Fruit fly (Drosophila melanogaster) whole organism, wandering third instar larva: ENCODE results near the gene ArfGAP1.

Experiments
- CG9705 ChIP-seq: fragments of 200-800 bp; sonication (Bioruptor generic); optimal IDR thresholded peaks from 2 replicates; lab custom pipeline; 2018; ENCODE audit warnings: missing biosample characterization, mild to moderate bottlenecking, missing genetic modification characterization
- Hnf4 ChIP-seq: fragments of 200-800 bp; sonication (Bioruptor generic); optimal IDR thresholded peaks from 2 replicates; lab custom pipeline; 2016; ENCODE audit warnings: missing biosample characterization, mild to moderate bottlenecking, missing genetic modification characterization
- Myc ChIP-seq: fragments of >200 bp; optimal IDR thresholded peaks from 2 replicates; lab custom pipeline; 2017
- jim ChIP-seq: fragments of 175-275, 200-325 bp; sonication (Bioruptor generic); optimal IDR thresholded peaks from 2 replicates; lab custom pipeline; 2016; ENCODE audit warnings: missing biosample characterization, mild to moderate bottlenecking, missing genetic modification characterization
- psq ChIP-seq: fragments of 200-800 bp; sonication (Bioruptor generic); optimal IDR thresholded peaks from 3 replicates; lab custom pipeline; 2017; ENCODE audit warnings: missing biosample characterization, mild to moderate bottlenecking, missing genetic modification characterization, moderate library complexity
- tai ChIP-seq: sonication (Bioruptor generic); optimal IDR thresholded peaks from 2 replicates; lab custom pipeline; 2016; ENCODE audit warnings: missing biosample characterization, missing genetic modification characterization
- woc ChIP-seq: sonication (Bioruptor generic); optimal IDR thresholded peaks from 2 replicates; lab custom pipeline; 2016; ENCODE audit warnings: missing biosample characterization, mild to moderate bottlenecking, missing genetic modification characterization

DNA sequence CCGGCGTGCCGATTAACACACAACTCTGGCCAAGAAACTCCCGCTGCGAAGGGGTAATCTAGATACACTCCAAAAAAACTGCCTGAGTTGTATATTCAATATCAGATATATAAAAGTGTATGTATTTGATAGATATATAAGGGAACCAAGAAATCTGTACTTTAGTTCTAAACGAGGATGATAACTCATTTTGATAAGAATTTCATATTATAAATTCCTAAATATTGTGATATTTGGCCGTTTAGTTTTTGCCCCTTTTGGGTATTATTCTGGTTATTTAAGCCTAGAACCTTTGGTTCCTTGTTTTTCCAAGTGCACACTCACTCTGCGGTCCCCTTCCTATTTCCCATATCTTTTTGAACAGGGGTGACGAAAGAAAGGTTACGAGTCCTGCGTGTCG lies 36.1 kb upstream of the ArfGAP1 start:
- TF ChIP-seq psq (GFP tag; lab: Kevin White, UChicago) (no peak), jim (GFP tag; lab: Kevin White, UChicago) (no peak), Hnf4 (no peak), Myc (no peak), CG9705 (GFP tag; lab: Kevin White, UChicago) (no peak), tai (no peak), woc (GFP tag; lab: Kevin White, UChicago) (no peak)
